Worm (Caenorhabditis elegans) whole organism, mixed stage, embryonic: Measurements from ENCODE around the gene sru-7.

Experiments
- bed-3 ChIP-seq: fragments of 200-800 bp; sonication (Bioruptor generic); optimal IDR thresholded peaks from 3 replicates; lab custom pipeline; 2018; ENCODE audit warnings: mild to moderate bottlenecking, missing genetic modification characterization, moderate library complexity, missing compliant biosample characterization
- lsy-2 ChIP-seq: fragments of 150-350 bp; optimal IDR thresholded peaks from 2 replicates; lab custom pipeline; 2014; ENCODE audit warnings: missing biosample characterization, missing genetic modification characterization
- mab-5 ChIP-seq: fragments of 150-350 bp; optimal IDR thresholded peaks from 2 replicates; lab custom pipeline; 2014; ENCODE audit warnings: missing biosample characterization, missing genetic modification characterization
- nhr-237 ChIP-seq: fragments of 150-350 bp; optimal IDR thresholded peaks from 2 replicates; lab custom pipeline; 2014; ENCODE audit warnings: missing biosample characterization, missing genetic modification characterization
- nhr-28 ChIP-seq: fragments of 150-350 bp; optimal IDR thresholded peaks from 2 replicates; lab custom pipeline; 2014; ENCODE audit warnings: missing biosample characterization, missing genetic modification characterization
- pha-4 ChIP-seq: fragments of 150-350 bp; optimal IDR thresholded peaks from 2 replicates; lab custom pipeline; 2018; ENCODE audit warnings: missing biosample characterization, missing genetic modification reagents, missing genetic modification characterization
- snpc-4 ChIP-seq: fragments of 150-350 bp; optimal IDR thresholded peaks from 2 replicates; lab custom pipeline; 2014; ENCODE audit warnings: missing biosample characterization, missing genetic modification characterization
- unc-39 ChIP-seq: fragments of 150-350 bp; optimal IDR thresholded peaks from 2 replicates; lab custom pipeline; 2014; ENCODE audit warnings: missing biosample characterization, missing genetic modification characterization
- unc-62 ChIP-seq: fragments of 150-350 bp; optimal IDR thresholded peaks from 2 replicates; lab custom pipeline; 2014; ENCODE audit warnings: missing biosample characterization, missing genetic modification reagents, missing genetic modification characterization
- zip-8 ChIP-seq: fragments of 150-350 bp; optimal IDR thresholded peaks from 2 replicates; lab custom pipeline; 2014; ENCODE audit warnings: missing biosample characterization, missing genetic modification characterization

DNA sequence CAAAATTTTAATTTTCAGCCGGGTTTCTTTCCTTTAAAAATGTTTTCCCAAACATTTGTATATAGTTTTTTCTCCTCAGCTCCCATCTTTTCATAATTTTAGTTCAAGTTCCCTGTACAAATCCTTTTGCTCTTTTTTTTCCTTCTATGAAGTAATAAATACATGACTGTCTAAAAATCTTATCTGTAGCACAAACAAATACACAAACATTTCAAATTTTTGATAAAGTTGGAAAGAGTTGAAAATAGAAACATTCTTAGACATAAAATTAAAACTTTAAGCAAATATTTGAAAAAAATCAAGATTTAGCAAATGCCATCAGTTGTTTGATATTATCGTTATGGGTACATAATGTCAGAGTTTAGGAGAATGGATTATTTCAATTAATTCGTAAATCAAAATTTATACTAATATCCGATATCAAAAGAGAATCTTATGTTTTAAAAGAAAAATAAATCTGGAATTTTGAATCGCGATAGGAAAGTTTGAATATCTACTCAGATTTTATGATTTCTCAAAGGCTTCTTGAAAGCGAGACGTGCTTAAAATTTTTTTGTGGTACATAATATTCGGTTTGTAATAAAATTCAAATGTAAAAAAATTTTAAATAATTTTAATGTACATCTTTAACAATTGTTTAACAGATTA lies 45.8 kb downstream of the sru-7 start:
- no peak for TF ChIP-seq unc-39 (tag; lab: Kevin White, UChicago)
- no peak for TF ChIP-seq snpc-4 (tag; lab: Kevin White, UChicago)
- no peak for TF ChIP-seq bed-3
- TF ChIP-seq zip-8 (tag; lab: Kevin White, UChicago) = no peak
- no peak for TF ChIP-seq lsy-2 (tag; lab: Kevin White, UChicago)
- no peak for TF ChIP-seq pha-4 (tag; lab: Kevin White, UChicago)
- no peak for TF ChIP-seq nhr-237 (tag; lab: Kevin White, UChicago)
- TF ChIP-seq mab-5 (tag; lab: Kevin White, UChicago) = no peak
- TF ChIP-seq unc-62 (GFP tag; lab: Kevin White, UChicago) = no peak
- no peak for TF ChIP-seq nhr-28 (tag; lab: Kevin White, UChicago)
